Fruit fly (Drosophila melanogaster) whole organism, prepupa: ENCODE results near the gene Orct2.

ENCODE experiments used
- Blimp-1 ChIP-seq: fragments of 200-800 bp; sonication (Bioruptor generic); optimal IDR thresholded peaks from 3 replicates; lab custom pipeline; 2017; ENCODE audit warnings: missing biosample characterization, missing genetic modification characterization, mild to moderate bottlenecking, moderate library complexity, missing genetic modification reagents
- CG10631 ChIP-seq: fragments of 200-800 bp; sonication (Bioruptor generic); optimal IDR thresholded peaks from 2 replicates; lab custom pipeline; 2016; ENCODE audit warnings: missing biosample characterization, missing genetic modification characterization
- CG10669 ChIP-seq: fragments of 200-800 bp; sonication (Bioruptor generic); optimal IDR thresholded peaks from 3 replicates; lab custom pipeline; 2018; ENCODE audit warnings: missing biosample characterization, mild to moderate bottlenecking, missing genetic modification characterization, moderate library complexity
- CG11762 ChIP-seq: fragments of 200-800 bp; sonication (Bioruptor generic); optimal IDR thresholded peaks from 3 replicates; lab custom pipeline; 2016; ENCODE audit warnings: missing biosample characterization, missing genetic modification characterization; ENCODE audit not compliant: insufficient read depth
- CG11902 ChIP-seq: fragments of 200-800 bp; sonication (Bioruptor generic); optimal IDR thresholded peaks from 3 replicates; lab custom pipeline; 2016; ENCODE audit warnings: missing biosample characterization, missing genetic modification characterization
- CG1621 ChIP-seq: fragments of 200-800 bp; sonication (Bioruptor generic); optimal IDR thresholded peaks from 3 replicates; lab custom pipeline; 2018; ENCODE audit warnings: missing biosample characterization, mild to moderate bottlenecking, missing genetic modification characterization
- CG3032 ChIP-seq: fragments of 200-800 bp; optimal IDR thresholded peaks from 2 replicates; lab custom pipeline; 2019; ENCODE audit warnings: missing biosample characterization, mild to moderate bottlenecking, missing genetic modification characterization, moderate library complexity
- CG31627 ChIP-seq: fragments of 200-800 bp; sonication (Bioruptor generic); optimal IDR thresholded peaks from 3 replicates; lab custom pipeline; 2016; ENCODE audit warnings: missing biosample characterization, missing genetic modification characterization
- CG34406 ChIP-seq: fragments of 200-800 bp; sonication (Bioruptor generic); optimal IDR thresholded peaks from 3 replicates; lab custom pipeline; 2016; ENCODE audit warnings: missing biosample characterization, missing genetic modification characterization
- CG4318 ChIP-seq: fragments of 200-800 bp; sonication (Bioruptor generic); optimal IDR thresholded peaks from 3 replicates; lab custom pipeline; 2017; ENCODE audit warnings: missing biosample characterization, mild to moderate bottlenecking, missing genetic modification characterization
- CG6276 ChIP-seq: fragments of 200-800 bp; sonication (Bioruptor generic); optimal IDR thresholded peaks from 2 replicates; lab custom pipeline; 2017; ENCODE audit warnings: missing biosample characterization, mild to moderate bottlenecking, missing genetic modification characterization
- CG6792 ChIP-seq: fragments of 200-800 bp; sonication (Bioruptor generic); optimal IDR thresholded peaks from 3 replicates; lab custom pipeline; 2016; ENCODE audit warnings: missing biosample characterization, missing genetic modification characterization
- CG6808 ChIP-seq: fragments of 200-800 bp; sonication (Bioruptor generic); optimal IDR thresholded peaks from 3 replicates; lab custom pipeline; 2017; ENCODE audit warnings: missing biosample characterization, missing genetic modification characterization, mild to moderate bottlenecking, moderate library complexity, missing genetic modification reagents
- CG6854 ChIP-seq: fragments of 200-800 bp; sonication (Bioruptor generic); optimal IDR thresholded peaks from 2 replicates; lab custom pipeline; 2017; ENCODE audit warnings: missing biosample characterization, mild to moderate bottlenecking, missing genetic modification characterization
- CG7368 ChIP-seq: fragments of 200-800 bp; sonication (Bioruptor generic); optimal IDR thresholded peaks from 3 replicates; lab custom pipeline; 2016; ENCODE audit warnings: missing biosample characterization, missing genetic modification characterization
- CG8319 ChIP-seq: fragments of 200-800 bp; sonication (Bioruptor generic); optimal IDR thresholded peaks from 3 replicates; lab custom pipeline; 2016; ENCODE audit warnings: missing biosample characterization, missing genetic modification characterization
- CG9139 ChIP-seq: fragments of 200-800 bp; sonication (Bioruptor generic); optimal IDR thresholded peaks from 3 replicates; lab custom pipeline; 2017; ENCODE audit warnings: missing biosample characterization, mild to moderate bottlenecking, missing genetic modification characterization
- Eip78C ChIP-seq: fragments of 200-800 bp; sonication (Bioruptor generic); peaks from one replicate; lab custom pipeline; 2016; ENCODE audit warnings: missing biosample characterization, missing genetic modification characterization
- Ets21C ChIP-seq: fragments of 200-800 bp; sonication (Bioruptor generic); optimal IDR thresholded peaks from 3 replicates; lab custom pipeline; 2016; ENCODE audit warnings: missing biosample characterization, missing genetic modification characterization
- Ets96B ChIP-seq: fragments of 200-800 bp; optimal IDR thresholded peaks from 2 replicates; lab custom pipeline; 2019; ENCODE audit warnings: missing biosample characterization, mild to moderate bottlenecking, missing genetic modification characterization, moderate library complexity
- Gug ChIP-seq: fragments of 200-800 bp; sonication (Bioruptor generic); IDR thresholded peaks from 2 replicates; pipeline ENCODE4 v1.3.6; 2022; ENCODE audit warnings: missing biosample characterization, missing genetic modification characterization
- Hr38 ChIP-seq: sonication (Bioruptor generic); optimal IDR thresholded peaks from 2 replicates; lab custom pipeline; 2016; ENCODE audit warnings: missing biosample characterization, missing genetic modification characterization
- Hr39 ChIP-seq: fragments of 200-800 bp; sonication (Bioruptor generic); optimal IDR thresholded peaks from 2 replicates; lab custom pipeline; 2016; ENCODE audit warnings: missing biosample characterization, missing genetic modification characterization
- Hr4 ChIP-seq: fragments of 200-800 bp; sonication (Bioruptor generic); optimal IDR thresholded peaks from 3 replicates; lab custom pipeline; 2016; ENCODE audit warnings: missing biosample characterization, missing genetic modification characterization
- Lpt ChIP-seq: fragments of 200-800 bp; sonication (Bioruptor generic); optimal IDR thresholded peaks from 3 replicates; lab custom pipeline; 2016; ENCODE audit warnings: missing biosample characterization, missing genetic modification characterization
- OdsH ChIP-seq: fragments of 200-800 bp; sonication (Bioruptor generic); optimal IDR thresholded peaks from 3 replicates; lab custom pipeline; 2016; ENCODE audit warnings: missing biosample characterization, missing genetic modification characterization
- Sox102F ChIP-seq: fragments of 200-800 bp; sonication (Bioruptor generic); optimal IDR thresholded peaks from 2 replicates; lab custom pipeline; 2016; ENCODE audit warnings: missing biosample characterization, mild to moderate bottlenecking, missing genetic modification characterization
- achi ChIP-seq: fragments of 200-800 bp; sonication (Bioruptor generic); optimal IDR thresholded peaks from 3 replicates; lab custom pipeline; 2016; ENCODE audit warnings: missing biosample characterization, missing genetic modification characterization
- acj6 ChIP-seq: fragments of 200-800 bp; sonication (Bioruptor generic); optimal IDR thresholded peaks from 3 replicates; lab custom pipeline; 2016; ENCODE audit warnings: missing biosample characterization, missing genetic modification characterization
- cyc ChIP-seq: fragments of 200-800 bp; sonication (Bioruptor generic); optimal IDR thresholded peaks from 3 replicates; lab custom pipeline; 2016; ENCODE audit warnings: missing biosample characterization, missing genetic modification characterization
- eg ChIP-seq: fragments of 200-800 bp; sonication (Bioruptor generic); IDR thresholded peaks from 3 replicates; pipeline ENCODE4 v1.3.6; 2022; ENCODE audit warnings: missing biosample characterization, missing genetic modification characterization
- esn ChIP-seq: fragments of 200-800 bp; sonication (Bioruptor generic); optimal IDR thresholded peaks from 2 replicates; lab custom pipeline; 2016; ENCODE audit warnings: missing biosample characterization, mild to moderate bottlenecking, missing genetic modification characterization, moderate library complexity
- fd59A ChIP-seq: fragments of 200-800 bp; sonication (Bioruptor generic); optimal IDR thresholded peaks from 2 replicates; lab custom pipeline; 2017; ENCODE audit warnings: missing biosample characterization, mild to moderate bottlenecking, missing genetic modification characterization, missing genetic modification reagents
- fkh ChIP-seq: fragments of 200-800 bp; sonication (Bioruptor generic); optimal IDR thresholded peaks from 3 replicates; lab custom pipeline; 2017; ENCODE audit warnings: missing biosample characterization, mild to moderate bottlenecking, missing genetic modification characterization, moderate library complexity
- net ChIP-seq: fragments of 200-800 bp; sonication (Bioruptor generic); optimal IDR thresholded peaks from 3 replicates; lab custom pipeline; 2016; ENCODE audit warnings: missing biosample characterization, missing genetic modification characterization
- pdm3 ChIP-seq: fragments of 200-800 bp; sonication (Bioruptor generic); optimal IDR thresholded peaks from 3 replicates; lab custom pipeline; 2016; ENCODE audit warnings: missing biosample characterization, missing genetic modification characterization
- salr ChIP-seq, 2 experiments: fragments of 200-800 bp; sonication (Bioruptor generic); optimal IDR thresholded peaks; 3 replicates each; lab custom pipeline; 2016 to 2018; ENCODE audit warnings: missing biosample characterization in 2 of 2, missing genetic modification characterization in 2 of 2, mild to moderate bottlenecking in 1 of 2
- ss ChIP-seq, 2 experiments: fragments of 200-800 bp; sonication (Bioruptor generic); optimal IDR thresholded peaks; 2 replicates in 1 of 2; 3 replicates in 1 of 2; lab custom pipeline; 2017 to 2018; ENCODE audit warnings: mild to moderate bottlenecking in 2 of 2, missing biosample characterization in 2 of 2, missing genetic modification characterization in 2 of 2, moderate library complexity in 1 of 2
- svp ChIP-seq: fragments of 200-800 bp; sonication (Bioruptor generic); peaks from one replicate; lab custom pipeline; 2016; ENCODE audit warnings: missing biosample characterization, missing genetic modification characterization
- topi ChIP-seq: fragments of 200-800 bp; sonication (Bioruptor generic); optimal IDR thresholded peaks from 3 replicates; lab custom pipeline; 2016; ENCODE audit warnings: missing biosample characterization, missing genetic modification characterization

The Orct2 gene

DNA sequence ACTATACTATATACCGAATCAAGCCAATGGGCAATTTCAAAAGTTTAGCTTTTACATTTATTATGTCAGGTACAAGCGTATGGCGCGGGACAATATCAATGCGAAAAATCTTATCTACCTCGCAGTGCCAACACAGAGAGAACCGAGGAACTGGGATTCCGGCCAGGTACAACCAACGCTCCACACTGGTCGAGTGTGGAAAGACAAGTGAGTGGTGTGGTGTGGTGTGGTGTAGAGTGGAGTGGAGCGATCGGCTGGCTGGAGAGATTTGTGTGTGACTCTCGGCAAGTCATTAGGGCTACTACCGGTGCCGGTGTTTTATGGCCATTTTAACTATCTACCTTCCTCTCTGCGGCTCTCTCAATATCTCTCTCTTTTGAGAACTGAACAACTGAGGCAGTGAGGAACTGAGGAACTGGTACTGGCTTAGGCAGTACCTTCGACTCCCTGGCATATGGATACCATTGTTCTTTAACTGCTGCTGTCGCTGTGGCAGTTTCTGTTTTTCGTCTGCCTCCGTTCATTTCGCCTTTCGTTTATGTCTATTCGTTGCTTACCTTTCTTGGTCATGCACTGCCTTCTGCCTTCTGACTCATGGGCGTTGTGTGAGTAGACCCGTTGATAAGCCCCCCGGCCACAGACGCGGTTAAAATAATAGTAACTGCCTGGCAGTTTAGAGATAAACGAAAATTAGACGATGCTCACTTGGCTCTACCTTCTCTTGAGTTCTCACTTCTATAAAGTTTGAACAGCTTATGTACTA, 13.4 kb upstream of the Orct2 start (continued):
- TF ChIP-seq Ets96B (peak; percentile 97), CG6792 (GFP tag; lab: Kevin White, UChicago) (peak; percentile 96), pdm3 (GFP tag; lab: Kevin White, UChicago) (peak; percentile 96), OdsH (GFP tag; lab: Kevin White, UChicago) (peak; percentile 94), esn (peak; percentile 96), eg (GFP tag; lab: Robert Waterston, UW) (peak; percentile 92), Blimp-1 (peak; percentile 77), fd59A (GFP tag; lab: Kevin White, UChicago) (peak; percentile 97), Hr39 (peak; percentile 95), Gug (GFP tag; lab: Robert Waterston, UW) (peak; percentile 90), CG8319 (peak; percentile 93), CG9139 (GFP tag; lab: Kevin White, UChicago) (peak; percentile 90), CG6276 (GFP tag; lab: Kevin White, UChicago) (no peak), CG11902 (GFP tag; lab: Kevin White, UChicago) (peak; percentile 94), salr (GFP tag; optimal IDR thresholded peaks at IDR 0.05; lab: Kevin White, UChicago) (peak; percentile 85 to 97), CG10669 (GFP tag; lab: Kevin White, UChicago) (peak; percentile 97), Sox102F (GFP tag; lab: Kevin White, UChicago) (peak; percentile 93)
- TF ChIP-seq, all 60 proteins: peak for 57

- peak; percentile 31 for TF ChIP-seq CG6792 (GFP tag; lab: Kevin White, UChicago)
- peak; percentile 24 for TF ChIP-seq esn
- peak; percentile 9 for TF ChIP-seq Eip78C
- TF ChIP-seq svp: peak; percentile 90
- TF ChIP-seq Hr38 (GFP tag; lab: Kevin White, UChicago): no peak
Measured at dm6 chr3R:24260041-24260379, 12.8 kb upstream of the Orct2 start.

- TF ChIP-seq ss (GFP tag; optimal IDR thresholded peaks at IDR 0.05; lab: Kevin White, UChicago) (no peak), CG1621 (tag; lab: Kevin White, UChicago) (no peak), fkh (no peak), topi (no peak), Hr4 (no peak), Blimp-1 (no peak), CG6792 (GFP tag; lab: Kevin White, UChicago) (no peak), cyc (no peak), eg (GFP tag; lab: Robert Waterston, UW) (no peak), Hr38 (GFP tag; lab: Kevin White, UChicago) (no peak), CG10669 (GFP tag; lab: Kevin White, UChicago) (no peak), CG7368 (GFP tag; lab: Kevin White, UChicago) (no peak)
Measured at dm6 chr3R:24260411-24260810, 12.4 kb upstream of the Orct2 start.

DNA sequence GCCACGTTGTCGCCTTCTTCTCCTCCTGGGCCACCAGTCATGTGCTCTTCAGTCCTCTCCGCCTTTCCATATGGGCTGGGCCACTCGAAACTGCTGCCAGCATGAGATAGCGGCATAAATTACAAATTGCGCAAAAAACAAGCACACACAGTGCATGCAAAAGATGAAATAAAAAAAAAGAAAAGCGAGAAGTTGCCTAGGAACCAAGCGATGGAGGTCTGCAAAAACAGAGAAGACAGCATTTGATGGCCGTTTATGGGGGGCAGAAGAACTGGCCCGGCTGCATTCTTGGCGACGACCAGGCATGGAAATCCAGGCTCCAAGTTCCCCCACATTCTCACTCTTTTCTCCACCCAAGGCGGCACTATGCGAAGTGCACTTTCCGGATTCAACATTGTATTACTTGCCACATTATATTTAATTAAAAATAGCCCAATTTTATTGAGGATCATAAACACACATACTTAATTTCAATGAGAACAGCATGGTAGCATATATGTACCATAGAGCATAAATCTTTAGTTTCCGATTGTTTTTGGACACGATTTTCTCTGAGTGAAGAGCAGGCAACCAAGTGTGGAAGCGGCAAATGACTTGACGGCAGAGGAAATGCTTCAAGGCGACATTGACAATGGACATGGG, 11.3 kb upstream of the Orct2 start:
- TF ChIP-seq CG10669 (GFP tag; lab: Kevin White, UChicago): peak; percentile 51
- peak; percentile 46 for TF ChIP-seq CG3032 (tag; lab: Kevin White, UChicago)
- TF ChIP-seq CG34406: peak; percentile 8
- peak; percentile 72 for TF ChIP-seq Lpt (GFP tag; lab: Kevin White, UChicago)
- peak; percentile 75 for TF ChIP-seq CG10631 (GFP tag; lab: Kevin White, UChicago)
- peak; percentile 43 for TF ChIP-seq CG4318 (GFP tag; lab: Kevin White, UChicago)
- no peak for TF ChIP-seq CG11902 (GFP tag; lab: Kevin White, UChicago)
- no peak for TF ChIP-seq cyc
- TF ChIP-seq salr (GFP tag; optimal IDR thresholded peaks at IDR 0.05; lab: Kevin White, UChicago): peak in 1 of 2 experiments; percentile 58
- TF ChIP-seq eg (GFP tag; lab: Robert Waterston, UW): peak; percentile 39; the same call in 1 of the 3 replicates
- no peak for TF ChIP-seq CG8319
- peak; percentile 52 for TF ChIP-seq CG6276 (GFP tag; lab: Kevin White, UChicago)
- TF ChIP-seq Ets21C (GFP tag; lab: Kevin White, UChicago): no peak
- peak; percentile 28 for TF ChIP-seq net (GFP tag; lab: Kevin White, UChicago)
- peak; percentile 51 for TF ChIP-seq Gug (GFP tag; lab: Robert Waterston, UW)
- TF ChIP-seq CG1621 (tag; lab: Kevin White, UChicago): peak; percentile 2
- peak; percentile 62 for TF ChIP-seq achi (GFP tag; lab: Kevin White, UChicago)
- TF ChIP-seq Sox102F (GFP tag; lab: Kevin White, UChicago): no peak
- TF ChIP-seq Hr38 (GFP tag; lab: Kevin White, UChicago): no peak
- no peak for TF ChIP-seq CG6854
- TF ChIP-seq CG6808 (GFP tag; lab: Kevin White, UChicago): peak; percentile 51
- TF ChIP-seq Hr4: peak; percentile 44
- peak; percentile 79 for TF ChIP-seq Eip78C
- peak; percentile 41 to 79 for TF ChIP-seq ss (GFP tag; optimal IDR thresholded peaks at IDR 0.05; lab: Kevin White, UChicago)
- peak; percentile 40 for TF ChIP-seq acj6 (GFP tag; lab: Kevin White, UChicago)
- TF ChIP-seq CG31627: no peak
- no peak for TF ChIP-seq CG9139 (GFP tag; lab: Kevin White, UChicago)
- TF ChIP-seq CG11762 (GFP tag; lab: Kevin White, UChicago): peak; percentile 15
- no peak for TF ChIP-seq CG7368 (GFP tag; lab: Kevin White, UChicago)
- TF ChIP-seq OdsH (GFP tag; lab: Kevin White, UChicago): peak; percentile 60
